Fruit fly (Drosophila melanogaster) whole organism, adult: ENCODE data around the gene CG32987.

ENCODE experiments used
- CG11617 ChIP-seq: fragments of 200-800 bp; sonication (Bioruptor generic); optimal IDR thresholded peaks from 2 replicates; lab custom pipeline; 2017; ENCODE audit warnings: mild to moderate bottlenecking, missing biosample characterization, missing genetic modification reagents, missing genetic modification characterization
- CG14711 ChIP-seq: fragments of 200-800 bp; sonication (Bioruptor generic); optimal IDR thresholded peaks from 2 replicates; lab custom pipeline; 2018; ENCODE audit warnings: missing biosample characterization, mild to moderate bottlenecking, missing genetic modification characterization, moderate library complexity
- CG1620 ChIP-seq: fragments of 200-800 bp; sonication (Bioruptor generic); optimal IDR thresholded peaks from 2 replicates; lab custom pipeline; 2016; ENCODE audit warnings: missing biosample characterization, missing genetic modification characterization
- CG33017 ChIP-seq: fragments of 200-800 bp; sonication (Bioruptor generic); optimal IDR thresholded peaks from 2 replicates; lab custom pipeline; 2018; ENCODE audit warnings: missing biosample characterization, mild to moderate bottlenecking, missing genetic modification characterization, moderate library complexity
- CG7045 ChIP-seq: fragments of 200-800 bp; sonication (Bioruptor generic); optimal IDR thresholded peaks from 2 replicates; lab custom pipeline; 2017; ENCODE audit warnings: missing biosample characterization, mild to moderate bottlenecking, missing genetic modification characterization
- Clk ChIP-seq: fragments of 200-800 bp; sonication (Bioruptor generic); optimal IDR thresholded peaks from 2 replicates; lab custom pipeline; 2017; ENCODE audit warnings: missing biosample characterization, missing genetic modification characterization
- Hr96 ChIP-seq: fragments of 200-800 bp; sonication (Bioruptor generic); optimal IDR thresholded peaks from 2 replicates; lab custom pipeline; 2016; ENCODE audit warnings: missing biosample characterization, missing genetic modification characterization
- Mnt ChIP-seq: fragments of 200-800 bp; sonication (Bioruptor generic); optimal IDR thresholded peaks from 2 replicates; lab custom pipeline; 2016; ENCODE audit warnings: missing biosample characterization, mild to moderate bottlenecking, missing genetic modification characterization
- bab1 ChIP-seq: fragments of 200-800 bp; sonication (Bioruptor generic); optimal IDR thresholded peaks from 3 replicates; lab custom pipeline; 2019; ENCODE audit warnings: missing biosample characterization, mild to moderate bottlenecking, missing genetic modification characterization, moderate library complexity
- cnc ChIP-seq, 2 experiments: fragments of >200 bp; optimal IDR thresholded peaks; 2 replicates each; lab custom pipeline; 2017
- kay ChIP-seq: fragments of 200-800 bp; sonication (Bioruptor generic); peaks from one replicate; lab custom pipeline; 2016; ENCODE audit warnings: missing biosample characterization, missing genetic modification characterization, borderline replicate concordance
- ovo ChIP-seq: fragments of 200-800 bp; sonication (Bioruptor generic); optimal IDR thresholded peaks from 2 replicates; lab custom pipeline; 2016; ENCODE audit warnings: missing biosample characterization, missing genetic modification characterization
- pad ChIP-seq: fragments of 200-800 bp; sonication (Bioruptor generic); optimal IDR thresholded peaks from 3 replicates; lab custom pipeline; 2017; ENCODE audit warnings: missing biosample characterization, missing genetic modification characterization, mild to moderate bottlenecking, moderate library complexity, missing genetic modification reagents
- tj ChIP-seq: fragments of 200-800 bp; sonication (Bioruptor generic); optimal IDR thresholded peaks from 3 replicates; lab custom pipeline; 2017; ENCODE audit warnings: missing biosample characterization, mild to moderate bottlenecking, missing genetic modification characterization, moderate library complexity

DNA sequence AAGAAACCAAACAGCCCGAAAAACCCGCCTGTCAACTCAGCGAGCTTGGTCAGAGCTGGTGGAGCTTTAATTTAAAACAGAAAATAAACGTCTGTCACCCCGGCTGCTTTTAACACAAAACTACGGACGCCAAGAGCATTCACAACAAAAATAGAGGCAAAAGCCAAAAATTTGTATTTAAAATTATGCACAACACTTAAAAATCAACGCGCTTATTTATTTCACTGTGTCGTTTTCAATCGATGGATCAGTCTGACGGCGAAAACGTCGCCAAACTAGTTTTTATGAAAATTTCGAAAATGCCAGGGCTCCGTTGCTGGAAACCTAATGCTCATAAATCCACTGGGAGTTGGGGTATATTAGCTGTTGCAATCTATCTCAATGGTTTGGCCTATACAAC lies 22.9 kb upstream of the CG32987 start:
- TF ChIP-seq Mnt (no peak), pad (GFP tag; lab: Kevin White, UChicago) (no peak), CG33017 (tag; lab: Kevin White, UChicago) (no peak), bab1 (GFP tag; lab: Kevin White, UChicago) (no peak), Hr96 (GFP tag; lab: Kevin White, UChicago) (no peak), kay (no peak), tj (GFP tag; lab: Kevin White, UChicago) (no peak), Clk (GFP tag; lab: Kevin White, UChicago) (no peak), cnc (optimal IDR thresholded peaks at IDR 0.05; lab: Kevin White, UChicago) (no peak), ovo (GFP tag; lab: Kevin White, UChicago) (no peak), CG7045 (GFP tag; lab: Kevin White, UChicago) (no peak), CG14711 (tag; lab: Kevin White, UChicago) (no peak), CG1620 (no peak), CG11617 (GFP tag; lab: Kevin White, UChicago) (no peak)
